Fruit fly (Drosophila melanogaster) whole organism, embryonic: ENCODE results near the gene Pex16.

Experiments
- CG11696 ChIP-seq: fragments of 200-800 bp; sonication (Bioruptor generic); IDR thresholded peaks from 2 replicates; pipeline ENCODE4 v1.3.6; 2022; ENCODE audit warnings: missing biosample characterization, missing genetic modification characterization
- CG12219 ChIP-seq: fragments of 200-800 bp; sonication (Bioruptor generic); optimal IDR thresholded peaks from 3 replicates; lab custom pipeline; 2018; ENCODE audit warnings: missing biosample characterization, mild to moderate bottlenecking, missing genetic modification characterization
- CG12744 ChIP-seq: fragments of 200-800 bp; sonication (Bioruptor generic); optimal IDR thresholded peaks from 2 replicates; lab custom pipeline; 2016; ENCODE audit warnings: missing biosample characterization, missing genetic modification characterization
- CG15011 ChIP-seq: fragments of 200-800 bp; sonication (Bioruptor generic); optimal IDR thresholded peaks from 3 replicates; lab custom pipeline; 2018; ENCODE audit warnings: missing biosample characterization, mild to moderate bottlenecking, missing genetic modification characterization
- CG15269 ChIP-seq: fragments of 200-800 bp; sonication (Bioruptor generic); optimal IDR thresholded peaks from 2 replicates; lab custom pipeline; 2018; ENCODE audit warnings: missing biosample characterization, mild to moderate bottlenecking, missing genetic modification characterization, moderate library complexity
- CG16813 ChIP-seq: fragments of 200-800 bp; sonication (Bioruptor generic); IDR thresholded peaks from 3 replicates; pipeline ENCODE4 v1.3.6; 2022; ENCODE audit warnings: missing biosample characterization, missing genetic modification characterization; ENCODE audit not compliant: partially characterized antibody
- CG1792 ChIP-seq: fragments of 200-800 bp; sonication (Bioruptor generic); optimal IDR thresholded peaks from 2 replicates; lab custom pipeline; 2016; ENCODE audit warnings: missing biosample characterization, missing genetic modification characterization
- CG18011 ChIP-seq: fragments of 200-800 bp; sonication (Bioruptor generic); optimal IDR thresholded peaks from 2 replicates; lab custom pipeline; 2017; ENCODE audit warnings: missing biosample characterization, missing genetic modification characterization, mild to moderate bottlenecking, moderate library complexity, missing genotype
- CG30020 ChIP-seq: fragments of 200-800 bp; optimal IDR thresholded peaks from 2 replicates; lab custom pipeline; 2019; ENCODE audit warnings: missing biosample characterization, mild to moderate bottlenecking, missing genetic modification characterization, moderate library complexity
- CG3163 ChIP-seq: fragments of 200-800 bp; sonication (Bioruptor generic); optimal IDR thresholded peaks from 3 replicates; lab custom pipeline; 2016; ENCODE audit warnings: missing biosample characterization, missing genetic modification characterization
- CG33557 ChIP-seq: fragments of 200-800 bp; sonication (Bioruptor generic); optimal IDR thresholded peaks from 2 replicates; lab custom pipeline; 2019; ENCODE audit warnings: missing biosample characterization, mild to moderate bottlenecking, missing genetic modification characterization, moderate library complexity
- CG34376 ChIP-seq: fragments of 200-800 bp; sonication (Bioruptor generic); optimal IDR thresholded peaks from 2 replicates; lab custom pipeline; 2018; ENCODE audit warnings: missing biosample characterization, mild to moderate bottlenecking, missing genetic modification characterization
- CG3838 ChIP-seq: fragments of 200-800 bp; sonication (Bioruptor generic); optimal IDR thresholded peaks from 3 replicates; lab custom pipeline; 2016; ENCODE audit warnings: missing biosample characterization, missing genetic modification characterization
- CG4424 ChIP-seq: fragments of 200-800 bp; sonication (Bioruptor generic); optimal IDR thresholded peaks from 3 replicates; lab custom pipeline; 2016; ENCODE audit warnings: missing biosample characterization, missing genetic modification characterization
- CG7372 ChIP-seq: fragments of 200-800 bp; sonication (Bioruptor generic); IDR thresholded peaks from 2 replicates; pipeline ENCODE4 v1.3.6; 2022; ENCODE audit warnings: missing biosample characterization, missing genetic modification characterization
- CG7786 ChIP-seq: fragments of 200-800 bp; sonication (Bioruptor generic); optimal IDR thresholded peaks from 2 replicates; lab custom pipeline; 2016; ENCODE audit warnings: missing biosample characterization, missing genetic modification characterization
- CG8944 ChIP-seq: fragments of 200-800 bp; sonication (Bioruptor generic); optimal IDR thresholded peaks from 3 replicates; lab custom pipeline; 2016; ENCODE audit warnings: missing biosample characterization, missing genetic modification characterization
- Doc3 ChIP-seq: fragments of 200-800 bp; sonication (Bioruptor generic); IDR thresholded peaks from 3 replicates; pipeline ENCODE4 v1.3.6; 2022; ENCODE audit warnings: missing biosample characterization, missing genetic modification characterization; ENCODE audit not compliant: partially characterized antibody
- Fer2 ChIP-seq: fragments of 200-800 bp; sonication (Bioruptor generic); optimal IDR thresholded peaks from 2 replicates; lab custom pipeline; 2018; ENCODE audit warnings: missing biosample characterization, mild to moderate bottlenecking, missing genetic modification characterization, moderate library complexity
- Lim3 ChIP-seq: fragments of 200-800 bp; sonication (Bioruptor generic); IDR thresholded peaks from 2 replicates; pipeline ENCODE4 v1.3.6; 2022; ENCODE audit warnings: missing biosample characterization, missing genetic modification characterization
- Meics ChIP-seq: fragments of 200-800 bp; sonication (Bioruptor generic); optimal IDR thresholded peaks from 2 replicates; lab custom pipeline; 2017; ENCODE audit warnings: missing biosample characterization, mild to moderate bottlenecking, missing genetic modification characterization
- Mes4 ChIP-seq: fragments of 200-800 bp; sonication (Bioruptor generic); optimal IDR thresholded peaks from 2 replicates; lab custom pipeline; 2016; ENCODE audit warnings: missing biosample characterization, missing genetic modification characterization
- Sin3A ChIP-seq: fragments of >200 bp; optimal IDR thresholded peaks from 2 replicates; lab custom pipeline; 2018
- Ssrp ChIP-seq: fragments of 200-800 bp; sonication (Bioruptor generic); optimal IDR thresholded peaks from 2 replicates; lab custom pipeline; 2018; ENCODE audit warnings: missing biosample characterization, mild to moderate bottlenecking, missing genetic modification characterization, moderate library complexity
- Stat92E ChIP-seq, 3 experiments: fragments of >200 bp in 2 of 3; fragments of 200-800 bp in 1 of 3; sonication (Bioruptor generic) in 1 of 3; optimal IDR thresholded peaks; 2 replicates each; lab custom pipeline; 2017 to 2019; ENCODE audit warnings: missing biosample characterization in 3 of 3, missing genetic modification characterization in 3 of 3, mild to moderate bottlenecking in 1 of 3, moderate library complexity in 1 of 3
- abd-A ChIP-seq: fragments of 200-800 bp; sonication (Bioruptor generic); optimal IDR thresholded peaks from 3 replicates; lab custom pipeline; 2019; ENCODE audit warnings: missing biosample characterization, mild to moderate bottlenecking, missing genetic modification characterization, moderate library complexity
- ara ChIP-seq: fragments of 200-800 bp; sonication (Bioruptor generic); IDR thresholded peaks from 2 replicates; pipeline ENCODE4 v1.3.6; 2022; ENCODE audit warnings: missing biosample characterization, missing genetic modification characterization
- ash1 ChIP-seq: fragments of 200-800 bp; sonication (Bioruptor generic); optimal IDR thresholded peaks from 2 replicates; lab custom pipeline; 2018; ENCODE audit warnings: missing biosample characterization, mild to moderate bottlenecking, missing genetic modification characterization
- ato ChIP-seq: fragments of 200-800 bp; sonication (Bioruptor generic); IDR thresholded peaks from 2 replicates; pipeline ENCODE4 v1.3.6; 2022; ENCODE audit warnings: missing biosample characterization, missing genetic modification characterization; ENCODE audit not compliant: partially characterized antibody
- btn ChIP-seq: fragments of 200-800 bp; sonication (Bioruptor generic); optimal IDR thresholded peaks from 2 replicates; lab custom pipeline; 2016; ENCODE audit warnings: missing biosample characterization, missing genetic modification characterization
- chif ChIP-seq, 2 experiments: fragments of 200-800 bp; sonication (Bioruptor generic); optimal IDR thresholded peaks; 3 replicates each; lab custom pipeline; 2016; ENCODE audit warnings: missing biosample characterization in 2 of 2, missing genetic modification characterization in 2 of 2
- chinmo ChIP-seq: fragments of 200-800 bp; sonication (Bioruptor generic); IDR thresholded peaks from 4 replicates; pipeline ENCODE4 v1.3.6; 2022; ENCODE audit warnings: missing biosample characterization, missing genetic modification characterization; ENCODE audit not compliant: partially characterized antibody
- chm ChIP-seq: fragments of 200-800 bp; sonication (Bioruptor generic); IDR thresholded peaks from 2 replicates; pipeline ENCODE4 v1.3.6; 2022; ENCODE audit warnings: missing biosample characterization, missing genetic modification characterization
- crp ChIP-seq, 2 experiments: fragments of 200-800 bp; sonication (Bioruptor generic); optimal IDR thresholded peaks; 2 replicates in 1 of 2; 3 replicates in 1 of 2; lab custom pipeline; 2017; ENCODE audit warnings: missing biosample characterization in 2 of 2, missing genetic modification characterization in 2 of 2, mild to moderate bottlenecking in 1 of 2, moderate library complexity in 1 of 2
- dan ChIP-seq: fragments of 200-800 bp; sonication (Bioruptor generic); IDR thresholded peaks from 2 replicates; pipeline ENCODE4 v1.3.6; 2022; ENCODE audit warnings: missing biosample characterization, missing genetic modification characterization
- dimm ChIP-seq: fragments of 200-800 bp; sonication (Bioruptor generic); IDR thresholded peaks from 2 replicates; pipeline ENCODE4 v1.3.6; 2022; ENCODE audit warnings: missing biosample characterization, missing genetic modification characterization
- dm ChIP-seq: fragments of 200-800 bp; sonication (Bioruptor generic); optimal IDR thresholded peaks from 3 replicates; lab custom pipeline; 2016; ENCODE audit warnings: missing biosample characterization, missing genetic modification characterization
- exex ChIP-seq: fragments of 200-800 bp; sonication (Bioruptor generic); optimal IDR thresholded peaks from 4 replicates; lab custom pipeline; 2018; ENCODE audit warnings: missing biosample characterization, mild to moderate bottlenecking, missing genetic modification characterization, moderate library complexity
- fu2 ChIP-seq: fragments of 200-800 bp; sonication (Bioruptor generic); optimal IDR thresholded peaks from 2 replicates; lab custom pipeline; 2016; ENCODE audit warnings: missing biosample characterization, missing genetic modification characterization
- hkb ChIP-seq, 2 experiments: fragments of 200-800 bp in 1 of 2; fragments of >200 bp in 1 of 2; sonication (Bioruptor generic) in 1 of 2; IDR thresholded peaks in 1 of 2; optimal IDR thresholded peaks in 1 of 2; 2 replicates each; pipeline versions ENCODE4 v1.3.6 to Lab custom; 2017 to 2022; ENCODE audit warnings: missing biosample characterization in 1 of 2, missing genetic modification characterization in 1 of 2
- klu ChIP-seq: fragments of 200-800 bp; sonication (Bioruptor generic); IDR thresholded peaks from 2 replicates; pipeline ENCODE4 v1.3.6; 2022; ENCODE audit warnings: missing biosample characterization, missing genetic modification characterization
- knrl ChIP-seq: fragments of 200-800 bp; sonication (Bioruptor generic); IDR thresholded peaks from 3 replicates; pipeline ENCODE4 v1.3.6; 2022; ENCODE audit warnings: missing biosample characterization, missing genetic modification characterization; ENCODE audit not compliant: partially characterized antibody
- lmd ChIP-seq: fragments of 200-800 bp; sonication (Bioruptor generic); IDR thresholded peaks from 2 replicates; pipeline ENCODE4 v1.3.6; 2022; ENCODE audit warnings: missing biosample characterization, missing genetic modification characterization
- maf-S ChIP-seq: fragments of 200-800 bp; sonication (Bioruptor generic); optimal IDR thresholded peaks from 2 replicates; lab custom pipeline; 2016; ENCODE audit warnings: missing biosample characterization, missing genetic modification characterization
- psq ChIP-seq: fragments of 200-800 bp; sonication (Bioruptor generic); optimal IDR thresholded peaks from 2 replicates; lab custom pipeline; 2017; ENCODE audit warnings: missing biosample characterization, missing genetic modification characterization
- scrt ChIP-seq: fragments of 200-800 bp; sonication (Bioruptor generic); optimal IDR thresholded peaks from 2 replicates; lab custom pipeline; 2018; ENCODE audit warnings: missing biosample characterization, mild to moderate bottlenecking, missing genetic modification characterization, moderate library complexity
- seq ChIP-seq: fragments of 200-800 bp; sonication (Bioruptor generic); IDR thresholded peaks from 2 replicates; pipeline ENCODE4 v1.3.6; 2022; ENCODE audit warnings: missing biosample characterization, missing genetic modification characterization
- sima ChIP-seq: fragments of 200-800 bp; sonication (Bioruptor generic); optimal IDR thresholded peaks from 2 replicates; lab custom pipeline; 2016; ENCODE audit warnings: missing biosample characterization, missing genetic modification characterization
- stwl ChIP-seq: fragments of 200-800 bp; sonication (Bioruptor generic); optimal IDR thresholded peaks from 3 replicates; lab custom pipeline; 2018; ENCODE audit warnings: missing biosample characterization, mild to moderate bottlenecking, missing genetic modification characterization, moderate library complexity
- tgo ChIP-seq: fragments of 200-800 bp; sonication (Bioruptor generic); IDR thresholded peaks from 3 replicates; pipeline ENCODE4 v1.3.6; 2022; ENCODE audit warnings: missing biosample characterization, missing genetic modification characterization

Pex16 gene

DNA sequence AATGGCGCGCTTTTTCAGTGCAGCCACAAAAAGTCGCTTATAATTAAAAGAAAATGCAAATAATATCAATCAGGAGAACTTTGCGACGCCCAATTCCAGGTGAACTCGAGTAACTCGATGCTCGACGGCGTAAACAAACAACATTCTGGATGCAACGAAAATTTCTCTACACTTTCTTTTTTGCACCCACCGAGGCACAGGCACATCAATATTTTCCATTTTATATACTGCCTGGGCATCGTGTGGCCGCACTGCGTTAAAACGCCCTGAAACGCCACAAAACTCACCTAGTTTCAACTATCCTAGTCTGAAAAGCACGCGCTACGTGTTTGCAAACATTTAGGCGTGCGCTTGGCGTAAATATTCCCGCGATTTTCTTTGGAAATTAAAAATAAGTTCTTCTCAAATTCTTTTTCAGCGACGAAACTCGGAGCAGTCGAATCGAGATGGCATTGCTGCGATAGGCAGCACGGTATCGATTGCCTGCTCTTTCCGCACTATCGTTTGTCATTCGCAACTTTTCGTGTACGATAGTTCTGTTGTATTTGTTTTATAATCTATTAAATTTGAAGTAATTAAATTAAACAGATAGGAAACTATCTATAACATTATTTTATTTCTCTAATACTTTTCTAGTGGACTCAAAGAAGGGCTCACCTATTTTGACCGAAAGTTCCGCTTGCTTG lies 7.8 kb upstream of the Pex16 start, which contains the start of gene Pcif1 (continued):
- TF ChIP-seq stwl (peak; percentile 62), ato (GFP tag; lab: Robert Waterston, UW) (peak; percentile 99), Stat92E (GFP tag; optimal IDR thresholded peaks at IDR 0.05; lab: Kevin White, UChicago) (no peak), Fer2 (tag; lab: Kevin White, UChicago) (no peak), CG33557 (GFP tag; lab: Kevin White, UChicago) (peak; percentile 47), CG1792 (GFP tag; lab: Kevin White, UChicago) (no peak), crp (GFP tag; optimal IDR thresholded peaks at IDR 0.05; lab: Kevin White, UChicago) (no peak), Lim3 (no peak), CG18011 (GFP tag; lab: Kevin White, UChicago) (no peak), Mes4 (GFP tag; lab: Kevin White, UChicago) (no peak), CG8944 (GFP tag; lab: Kevin White, UChicago) (no peak), CG7786 (GFP tag; lab: Kevin White, UChicago) (no peak), chm (peak; percentile 37; the same call in 1 of the 2 replicates), tgo (GFP tag; lab: Robert Waterston, UW) (no peak), ara (GFP tag; lab: Robert Waterston, UW) (no peak), seq (GFP tag; lab: Robert Waterston, UW) (no peak), Doc3 (GFP tag; lab: Robert Waterston, UW) (peak; percentile 98), dimm (no peak), abd-A (no peak), klu (GFP tag; lab: Robert Waterston, UW) (no peak), CG12219 (GFP tag; lab: Kevin White, UChicago) (peak; percentile 5), CG11696 (GFP tag; lab: Robert Waterston, UW) (no peak), btn (GFP tag; lab: Kevin White, UChicago) (no peak), Meics (GFP tag; lab: Kevin White, UChicago) (no peak), ash1 (no peak), CG3838 (GFP tag; lab: Kevin White, UChicago) (no peak), psq (GFP tag; lab: Kevin White, UChicago) (no peak), CG15269 (no peak), fu2 (GFP tag; lab: Kevin White, UChicago) (no peak), sima (no peak), Ssrp (no peak), exex (tag; lab: Kevin White, UChicago) (no peak), CG4424 (GFP tag; lab: Kevin White, UChicago) (peak; percentile 26), CG7372 (GFP tag; lab: Robert Waterston, UW) (no peak), scrt (GFP tag; lab: Kevin White, UChicago) (no peak), dm (no peak), dan (GFP tag; lab: Robert Waterston, UW) (no peak), chinmo (GFP tag; lab: Robert Waterston, UW) (peak; percentile 100), CG30020 (peak; percentile 62), hkb (optimal IDR thresholded peaks at IDR 0.05; lab: Kevin White, UChicago) (no peak), hkb (GFP tag; IDR thresholded peaks at IDR 0.05; lab: Robert Waterston, UW) (no peak), CG15011 (GFP tag; lab: Kevin White, UChicago) (no peak), CG16813 (GFP tag; lab: Robert Waterston, UW) (peak; percentile 99), CG34376 (GFP tag; lab: Kevin White, UChicago) (peak; percentile 32), chif (GFP tag; optimal IDR thresholded peaks at IDR 0.05; lab: Kevin White, UChicago) (no peak), Sin3A (lab: Kevin White, UChicago) (peak; percentile 46), CG12744 (GFP tag; lab: Kevin White, UChicago) (no peak), knrl (GFP tag; lab: Robert Waterston, UW) (peak; percentile 99), lmd (GFP tag; lab: Robert Waterston, UW) (no peak), maf-S (GFP tag; lab: Kevin White, UChicago) (no peak), CG3163 (GFP tag; lab: Kevin White, UChicago) (no peak)
